Fruit fly (Drosophila melanogaster): ENCODE measurements around the gene Yp3.

Gene Yp3

DNA sequence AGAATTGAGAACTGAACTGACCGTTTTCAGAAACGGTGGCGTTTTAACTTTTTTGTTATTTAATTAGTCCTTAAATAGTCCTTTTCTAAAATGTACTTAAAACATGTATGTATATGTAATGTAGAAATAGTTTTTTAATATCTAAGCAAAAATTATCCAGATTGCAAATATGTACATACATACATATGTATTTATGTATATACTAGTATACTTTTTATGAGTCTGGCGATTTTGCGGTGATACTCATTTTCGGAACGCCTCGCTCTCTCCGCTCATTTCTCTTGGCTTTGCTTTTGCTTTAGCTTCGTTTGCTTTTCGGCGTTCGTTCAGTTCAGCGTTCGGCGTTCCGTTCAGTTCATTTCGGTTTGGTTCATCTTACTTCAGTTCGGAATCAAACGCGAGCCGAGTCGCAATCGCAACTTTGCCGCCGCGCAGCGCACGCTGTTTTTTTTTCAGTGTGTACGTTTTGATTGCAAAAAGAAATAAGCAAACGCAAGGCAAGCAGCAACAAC is 3.1 kb downstream of the Yp3 start, which contains the start of gene rdgB (continued):
- peak; percentile 85 for TF ChIP-seq ewg (GFP tag; optimal IDR thresholded peaks at IDR 0.05)
- TF ChIP-seq Hr78 (GFP tag; optimal IDR thresholded peaks at IDR 0.05) = no peak
- TF ChIP-seq dati (GFP tag; IDR thresholded peaks at IDR 0.05) = 0 out of 2 replicates have a peak, but pooled peaks have one; percentile 2
- TF ChIP-seq Lim3 (GFP tag; IDR thresholded peaks at IDR 0.05) = no peak
- peak; percentile 44 for TF ChIP-seq Hmx (GFP tag; optimal IDR thresholded peaks at IDR 0.05)
- TF ChIP-seq CG12104 (GFP tag; optimal IDR thresholded peaks at IDR 0.05) = peak; percentile 69
- no peak for TF ChIP-seq fru (optimal IDR thresholded peaks at IDR 0.05)
- no peak for TF ChIP-seq Dp (GFP tag; optimal IDR thresholded peaks at IDR 0.05)
- TF ChIP-seq peb (GFP tag; IDR thresholded peaks at IDR 0.05) = 0 out of 2 replicates have a peak, but pooled peaks have one; percentile 34
- no peak for TF ChIP-seq dimm (GFP tag; IDR thresholded peaks at IDR 0.05)
- TF ChIP-seq BtbVII (GFP tag; optimal IDR thresholded peaks at IDR 0.05) = peak; percentile 46
- TF ChIP-seq jing (GFP tag; optimal IDR thresholded peaks at IDR 0.05) = peak; percentile 7
- peak; percentile 45 for TF ChIP-seq CG5245 (GFP tag; optimal IDR thresholded peaks at IDR 0.05)
- TF ChIP-seq B-H1 (GFP tag; IDR thresholded peaks at IDR 0.05) = peak; percentile 15; the same call in 1 of the 3 replicates
- TF ChIP-seq D19B (GFP tag; optimal IDR thresholded peaks at IDR 0.05) = peak; percentile 57
- TF ChIP-seq NC2α (GFP tag; optimal IDR thresholded peaks at IDR 0.05) = peak; percentile 3
- no peak for TF ChIP-seq CG1024 (GFP tag; IDR thresholded peaks at IDR 0.05)
- TF ChIP-seq aop (GFP tag; IDR thresholded peaks at IDR 0.05) = no peak
- TF ChIP-seq CG3281 (GFP tag; optimal IDR thresholded peaks at IDR 0.05) = peak; percentile 75
- TF ChIP-seq repo (GFP tag; optimal IDR thresholded peaks at IDR 0.05) = no peak
- peak; percentile 94 for TF ChIP-seq CG17361 (GFP tag; IDR thresholded peaks at IDR 0.05)
- no peak for TF ChIP-seq CG31365 (tag; optimal IDR thresholded peaks at IDR 0.05)
- no peak for TF ChIP-seq slp2 (GFP tag; optimal IDR thresholded peaks at IDR 0.05)
- TF ChIP-seq CG3726 (GFP tag; IDR thresholded peaks at IDR 0.05) = no peak
- no peak for TF ChIP-seq CG3838 (GFP tag; optimal IDR thresholded peaks at IDR 0.05)
- TF ChIP-seq CG17568 (GFP tag; optimal IDR thresholded peaks at IDR 0.05) = peak; percentile 10
- TF ChIP-seq CG11723 (GFP tag; optimal IDR thresholded peaks at IDR 0.05) = peak; percentile 72
- peak; percentile 81 for TF ChIP-seq bcd (GFP tag; optimal IDR thresholded peaks at IDR 0.05)
- TF ChIP-seq fd102C (GFP tag; optimal IDR thresholded peaks at IDR 0.05) = no peak
- TF ChIP-seq ab (GFP tag; optimal IDR thresholded peaks at IDR 0.05) = peak; percentile 7
- no peak for TF ChIP-seq vnd (GFP tag; IDR thresholded peaks at IDR 0.05; ENCODE audit: partially characterized antibody)
- no peak for TF ChIP-seq Rx (GFP tag; IDR thresholded peaks at IDR 0.05)
- peak; percentile 63 for TF ChIP-seq CG10431 (GFP tag; optimal IDR thresholded peaks at IDR 0.05)
- peak; percentile 86 for TF ChIP-seq grau (tag; optimal IDR thresholded peaks at IDR 0.05)
- peak; percentile 95 for TF ChIP-seq row (GFP tag; IDR thresholded peaks at IDR 0.05)
- peak; percentile 88 for TF ChIP-seq CG11504 (tag; optimal IDR thresholded peaks at IDR 0.05)
- TF ChIP-seq CG7745 (tag; optimal IDR thresholded peaks at IDR 0.05) = no peak
- no peak for TF ChIP-seq CG6791 (GFP tag; IDR thresholded peaks at IDR 0.05; ENCODE audit: partially characterized antibody)
- TF ChIP-seq CG6254 (GFP tag; optimal IDR thresholded peaks at IDR 0.05) = peak; percentile 36
- TF ChIP-seq sens-2 (GFP tag; IDR thresholded peaks at IDR 0.05) = no peak
- peak; percentile 62; the same call in 1 of the 2 replicates for TF ChIP-seq CG14441 (GFP tag; IDR thresholded peaks at IDR 0.05)
- TF ChIP-seq bsh (GFP tag; optimal IDR thresholded peaks at IDR 0.05) = peak in 1 of 2 experiments; percentile 78
- TF ChIP-seq Doc3 (GFP tag; IDR thresholded peaks at IDR 0.05; ENCODE audit: partially characterized antibody) = no peak
- TF ChIP-seq CG2120 (GFP tag; optimal IDR thresholded peaks at IDR 0.05) = peak; percentile 75
- TF ChIP-seq sug (tag; optimal IDR thresholded peaks at IDR 0.05) = peak; percentile 85
- TF ChIP-seq CG7357 (GFP tag; IDR thresholded peaks at IDR 0.05) = peak; percentile 60; the same call in 2 of the 3 replicates
- no peak for TF ChIP-seq ash1 (GFP tag; optimal IDR thresholded peaks at IDR 0.05)
- no peak for TF ChIP-seq CG4360 (GFP tag; IDR thresholded peaks at IDR 0.05)
- peak; percentile 83 for TF ChIP-seq CG18262 (tag; optimal IDR thresholded peaks at IDR 0.05)
- TF ChIP-seq dpn (GFP tag; optimal IDR thresholded peaks at IDR 0.05) = peak; percentile 32 to 75
- no peak for TF ChIP-seq sima (GFP tag; optimal IDR thresholded peaks at IDR 0.05)
